Worm (Caenorhabditis elegans) whole organism, mixed stage, embryonic: ENCODE measurements around the gene gfi-3.

ENCODE experiments used
- bed-3 ChIP-seq: fragments of 200-800 bp; sonication (Bioruptor generic); optimal IDR thresholded peaks from 3 replicates; lab custom pipeline; 2018; ENCODE audit warnings: mild to moderate bottlenecking, missing genetic modification characterization, moderate library complexity, missing compliant biosample characterization
- blmp-1 ChIP-seq: fragments of 150-350 bp; optimal IDR thresholded peaks from 2 replicates; lab custom pipeline; 2014; ENCODE audit warnings: missing biosample characterization, missing genetic modification characterization
- ceh-43 ChIP-seq: fragments of 200-800 bp; sonication (Bioruptor generic); optimal IDR thresholded peaks from 2 replicates; lab custom pipeline; 2018; ENCODE audit warnings: mild to moderate bottlenecking, missing genetic modification characterization, moderate library complexity, missing compliant biosample characterization
- lsy-2 ChIP-seq: fragments of 150-350 bp; optimal IDR thresholded peaks from 2 replicates; lab custom pipeline; 2014; ENCODE audit warnings: missing biosample characterization, missing genetic modification characterization
- mab-5 ChIP-seq: fragments of 150-350 bp; optimal IDR thresholded peaks from 2 replicates; lab custom pipeline; 2014; ENCODE audit warnings: missing biosample characterization, missing genetic modification characterization
- mep-1 ChIP-seq: fragments of 150-350 bp; optimal IDR thresholded peaks from 2 replicates; lab custom pipeline; 2017; ENCODE audit warnings: missing biosample characterization, missing genetic modification reagents, missing genetic modification characterization, inconsistent platforms
- nhr-28 ChIP-seq: fragments of 150-350 bp; optimal IDR thresholded peaks from 2 replicates; lab custom pipeline; 2014; ENCODE audit warnings: missing biosample characterization, missing genetic modification characterization
- nhr-76 ChIP-seq: sonication (generic microtip); optimal IDR thresholded peaks from 2 replicates; lab custom pipeline; 2017; ENCODE audit warnings: missing biosample characterization, missing genetic modification characterization
- pha-4 ChIP-seq: fragments of 150-350 bp; optimal IDR thresholded peaks from 2 replicates; lab custom pipeline; 2018; ENCODE audit warnings: missing biosample characterization, missing genetic modification reagents, missing genetic modification characterization
- snpc-4 ChIP-seq: fragments of 150-350 bp; optimal IDR thresholded peaks from 2 replicates; lab custom pipeline; 2014; ENCODE audit warnings: missing biosample characterization, missing genetic modification characterization
- unc-39 ChIP-seq: fragments of 150-350 bp; optimal IDR thresholded peaks from 2 replicates; lab custom pipeline; 2014; ENCODE audit warnings: missing biosample characterization, missing genetic modification characterization
- unc-62 ChIP-seq: fragments of 150-350 bp; optimal IDR thresholded peaks from 2 replicates; lab custom pipeline; 2014; ENCODE audit warnings: missing biosample characterization, missing genetic modification reagents, missing genetic modification characterization

- no peak for TF ChIP-seq nhr-28 (tag; lab: Kevin White, UChicago)
- no peak for TF ChIP-seq pha-4 (tag; lab: Kevin White, UChicago)
- TF ChIP-seq unc-62 (GFP tag; lab: Kevin White, UChicago): no peak
- TF ChIP-seq blmp-1 (tag; lab: Kevin White, UChicago): no peak
- no peak for TF ChIP-seq unc-39 (tag; lab: Kevin White, UChicago)
- no peak for TF ChIP-seq snpc-4
- no peak for TF ChIP-seq lsy-2 (tag; lab: Kevin White, UChicago)
- no peak for TF ChIP-seq bed-3 (GFP tag; lab: Kevin White, UChicago)
- no peak for TF ChIP-seq nhr-76
- TF ChIP-seq mep-1 (tag; lab: Kevin White, UChicago): no peak
- no peak for TF ChIP-seq mab-5 (tag; lab: Kevin White, UChicago)
- TF ChIP-seq ceh-43: no peak
Observed at ce11 chrX:14473740-14474139, 6.6 kb upstream of the gfi-3 start, which contains the start of gene M163.5.
